Worm (Caenorhabditis elegans) whole organism, L4 larva: ENCODE data around the gene idpp-11.
A peak's percentile ranks its signal among the peaks of the same experiment; 100 is the strongest.

Source experiments
- D1046.2 ChIP-seq: fragments of 200-800 bp; sonication (Bioruptor generic); IDR thresholded peaks from 2 replicates; pipeline ENCODE4 v1.3.6; 2022; ENCODE audit warnings: missing genetic modification characterization, missing compliant biosample characterization
- R02D3.7 ChIP-seq: fragments of 150-350 bp; sonication (generic microtip); optimal IDR thresholded peaks from 3 replicates; lab custom pipeline; 2014; ENCODE audit warnings: missing biosample characterization, missing genetic modification characterization
- Y105C5A.15 ChIP-seq: fragments of 200-800 bp; sonication (Bioruptor generic); IDR thresholded peaks from 2 replicates; pipeline ENCODE4 v1.3.6; 2022; ENCODE audit warnings: missing genetic modification characterization, missing compliant biosample characterization
- Y48G9A.11 ChIP-seq: fragments of 200-800 bp; sonication (Bioruptor generic); IDR thresholded peaks from 2 replicates; pipeline ENCODE4 v1.3.6; 2022; ENCODE audit warnings: missing genetic modification reagents, missing genetic modification characterization, missing compliant biosample characterization
- ZK546.5 ChIP-seq, 2 experiments: sonication (generic microtip); optimal IDR thresholded peaks; 2 replicates each; lab custom pipeline; 2017; ENCODE audit warnings: missing biosample characterization in 2 of 2, missing genetic modification characterization in 2 of 2
- aha-1 ChIP-seq: fragments of 150-350 bp; peaks from one replicate; lab custom pipeline; 2014; ENCODE audit warnings: missing biosample characterization, missing genetic modification characterization
- arid-1 ChIP-seq: fragments of 200-800 bp; sonication (Bioruptor generic); conservative IDR thresholded peaks from 2 replicates; pipeline ENCODE4 v1.3.6; 2022; ENCODE audit warnings: missing genetic modification reagents, missing genetic modification characterization, missing compliant biosample characterization
- ceh-28 ChIP-seq: fragments of 150-350 bp; optimal IDR thresholded peaks from 2 replicates; lab custom pipeline; 2014; ENCODE audit warnings: missing biosample characterization, missing genetic modification reagents, missing genetic modification characterization
- ceh-32 ChIP-seq: sonication (generic microtip); optimal IDR thresholded peaks from 2 replicates; lab custom pipeline; 2016; ENCODE audit warnings: mild to moderate bottlenecking, missing genetic modification characterization, missing compliant biosample characterization; ENCODE audit not compliant: poor library complexity
- cey-2 ChIP-seq: sonication (generic microtip); optimal IDR thresholded peaks from 3 replicates; lab custom pipeline; 2017; ENCODE audit warnings: missing genetic modification characterization, mild to moderate bottlenecking, missing compliant biosample characterization, antibody characterized with exemption, borderline replicate concordance; ENCODE audit not compliant: insufficient read depth
- daf-12 ChIP-seq: fragments of 150-350 bp; optimal IDR thresholded peaks from 2 replicates; lab custom pipeline; 2014; ENCODE audit warnings: missing biosample characterization, missing genetic modification reagents, missing genetic modification characterization
- daf-16 ChIP-seq, 3 experiments: sonication (generic microtip); optimal IDR thresholded peaks; 2 replicates each; lab custom pipeline; 2016 to 2017; ENCODE audit warnings: missing genetic modification characterization in 3 of 3, missing genetic modification reagents in 3 of 3, mild to moderate bottlenecking in 2 of 3, missing compliant biosample characterization in 2 of 3, missing biosample characterization in 1 of 3, moderate library complexity in 1 of 3
- daf-8 ChIP-seq: fragments of 200-800 bp; sonication (Bioruptor generic); IDR thresholded peaks from 2 replicates; pipeline ENCODE4 v1.3.6; 2022; ENCODE audit warnings: missing genetic modification characterization, missing compliant biosample characterization
- dmd-9 ChIP-seq: fragments of 200-800 bp; sonication (Bioruptor generic); IDR thresholded peaks from 2 replicates; pipeline ENCODE4 v1.3.6; 2022; ENCODE audit warnings: missing genetic modification reagents, missing genetic modification characterization, missing compliant biosample characterization
- dpl-1 ChIP-seq: fragments of 150-350 bp; optimal IDR thresholded peaks from 2 replicates; lab custom pipeline; 2014; ENCODE audit warnings: missing biosample characterization, missing genetic modification reagents, missing genetic modification characterization
- duxl-1 ChIP-seq: sonication (generic microtip); optimal IDR thresholded peaks from 2 replicates; lab custom pipeline; 2016; ENCODE audit warnings: mild to moderate bottlenecking, missing genetic modification characterization, moderate library complexity, missing compliant biosample characterization; ENCODE audit not compliant: poor library complexity
- dve-1 ChIP-seq: sonication (generic microtip); optimal IDR thresholded peaks from 2 replicates; lab custom pipeline; 2017; ENCODE audit warnings: antibody characterized with exemption, mild to moderate bottlenecking, missing genetic modification characterization, missing compliant biosample characterization; ENCODE audit not compliant: insufficient read depth
- gei-8 ChIP-seq: fragments of 200-800 bp; sonication (Bioruptor generic); optimal IDR thresholded peaks from 2 replicates; lab custom pipeline; 2018; ENCODE audit warnings: mild to moderate bottlenecking, missing genetic modification characterization, missing compliant biosample characterization
- hlh-30 ChIP-seq: sonication (generic microtip); optimal IDR thresholded peaks from 2 replicates; lab custom pipeline; 2017; ENCODE audit warnings: antibody characterized with exemption, mild to moderate bottlenecking, missing genetic modification characterization, missing compliant biosample characterization; ENCODE audit not compliant: insufficient read depth
- lim-7 ChIP-seq: fragments of 200-800 bp; sonication (Bioruptor generic); IDR thresholded peaks from 2 replicates; pipeline ENCODE4 v1.3.6; 2022; ENCODE audit warnings: missing genetic modification characterization, missing compliant biosample characterization
- lin-38 ChIP-seq: fragments of 200-800 bp; sonication (Bioruptor generic); IDR thresholded peaks from 2 replicates; pipeline ENCODE4 v1.3.6; 2022; ENCODE audit warnings: missing genetic modification reagents, missing genetic modification characterization, missing compliant biosample characterization
- lsy-2 ChIP-seq, 2 experiments: fragments of 150-350 bp in 1 of 2; sonication (generic microtip) in 1 of 2; optimal IDR thresholded peaks; 2 replicates each; lab custom pipeline; 2014 to 2017; ENCODE audit warnings: missing biosample characterization in 2 of 2, missing genetic modification characterization in 2 of 2
- madf-5 ChIP-seq, 2 experiments: fragments of 200-800 bp; sonication (Bioruptor generic); IDR thresholded peaks; 2 replicates each; pipeline ENCODE4 v1.3.6; 2022; ENCODE audit warnings: missing compliant biosample characterization in 2 of 2, missing genetic modification characterization in 2 of 2
- mdl-1 ChIP-seq, 2 experiments: fragments of 150-350 bp in 1 of 2; sonication (generic microtip) in 1 of 2; optimal IDR thresholded peaks; 2 replicates each; lab custom pipeline; 2014 to 2017; ENCODE audit warnings: missing biosample characterization in 2 of 2, missing genetic modification characterization in 2 of 2
- mep-1 ChIP-seq: fragments of 150-350 bp; sonication (generic microtip); optimal IDR thresholded peaks from 3 replicates; lab custom pipeline; 2014; ENCODE audit warnings: missing biosample characterization, missing genetic modification characterization
- mes-2 ChIP-seq: sonication (generic microtip); optimal IDR thresholded peaks from 2 replicates; lab custom pipeline; 2016; ENCODE audit warnings: missing genotype, mild to moderate bottlenecking, missing genetic modification characterization, missing compliant biosample characterization; ENCODE audit not compliant: poor library complexity, severe bottlenecking
- nhr-111 ChIP-seq: fragments of 200-800 bp; sonication (Bioruptor generic); optimal IDR thresholded peaks from 2 replicates; lab custom pipeline; 2018; ENCODE audit warnings: mild to moderate bottlenecking, missing genetic modification characterization, missing compliant biosample characterization
- nhr-28 ChIP-seq: fragments of 150-350 bp; optimal IDR thresholded peaks from 2 replicates; lab custom pipeline; 2014; ENCODE audit warnings: missing biosample characterization, missing genetic modification characterization
- nhr-41 ChIP-seq: fragments of 200-800 bp; sonication (Bioruptor generic); IDR thresholded peaks from 2 replicates; pipeline ENCODE4 v1.3.6; 2022; ENCODE audit warnings: missing genetic modification reagents, missing genetic modification characterization, missing compliant biosample characterization
- nhr-42 ChIP-seq: fragments of 200-800 bp; sonication (Bioruptor generic); IDR thresholded peaks from 2 replicates; pipeline ENCODE4 v1.3.6; 2022; ENCODE audit warnings: missing genetic modification characterization, missing compliant biosample characterization
- nhr-76 ChIP-seq: fragments of 150-350 bp; optimal IDR thresholded peaks from 2 replicates; lab custom pipeline; 2014; ENCODE audit warnings: missing biosample characterization, missing genetic modification characterization
- rbr-2 ChIP-seq: sonication (generic microtip); optimal IDR thresholded peaks from 2 replicates; lab custom pipeline; 2016; ENCODE audit warnings: missing genotype, missing genetic modification characterization, missing compliant biosample characterization
- snpc-4 ChIP-seq: fragments of 150-350 bp; optimal IDR thresholded peaks from 2 replicates; lab custom pipeline; 2014; ENCODE audit warnings: missing biosample characterization, missing genetic modification characterization
- spr-1 ChIP-seq: sonication (generic microtip); optimal IDR thresholded peaks from 2 replicates; lab custom pipeline; 2016; ENCODE audit warnings: mild to moderate bottlenecking, missing genetic modification characterization, missing compliant biosample characterization
- tra-1 ChIP-seq: fragments of 200-800 bp; sonication (Bioruptor generic); IDR thresholded peaks from 2 replicates; pipeline ENCODE4 v1.3.6; 2022; ENCODE audit warnings: missing genetic modification reagents, missing genetic modification characterization, missing compliant biosample characterization
- unc-62 ChIP-seq, 3 experiments: fragments of 150-350 bp in 1 of 3; sonication (generic microtip); optimal IDR thresholded peaks in 2 of 3; peaks in 1 of 3; 1 replicate in 1 of 3; 2 replicates in 2 of 3; lab custom pipeline; 2014 to 2017; ENCODE audit warnings: missing biosample characterization in 3 of 3, missing genetic modification characterization in 3 of 3, missing genetic modification reagents in 3 of 3, missing genotype in 1 of 3
- vab-7 ChIP-seq: fragments of 200-800 bp; sonication (Bioruptor generic); IDR thresholded peaks from 2 replicates; pipeline ENCODE4 v1.3.6; 2022; ENCODE audit warnings: missing genetic modification reagents, missing genetic modification characterization, missing compliant biosample characterization
- zip-2 ChIP-seq: fragments of 150-350 bp; optimal IDR thresholded peaks from 2 replicates; lab custom pipeline; 2014; ENCODE audit warnings: missing biosample characterization, missing genetic modification characterization

idpp-11 gene

ce11 chrX:7842241-7842640 is at the start of gene idpp-11:
idpp-11 (plus strand) TSS chrX:7842541.
- TF ChIP-seq nhr-111 (GFP tag; lab: Kevin White, UChicago) (no peak), tra-1 (no peak), ZK546.5 (tag; optimal IDR thresholded peaks at IDR 0.05; lab: Kevin White, UChicago) (no peak), nhr-41 (GFP tag; lab: Robert Waterston, UW) (no peak), lsy-2 (tag; optimal IDR thresholded peaks at IDR 0.05; lab: Kevin White, UChicago) (no peak), dmd-9 (GFP tag; lab: Robert Waterston, UW) (no peak), arid-1 (GFP tag; lab: Robert Waterston, UW) (no peak), dpl-1 (GFP tag; lab: Kevin White, UChicago) (no peak), daf-8 (no peak), lin-38 (GFP tag; lab: Robert Waterston, UW) (no peak), nhr-28 (no peak), R02D3.7 (tag; lab: Kevin White, UChicago) (no peak), D1046.2 (no peak), zip-2 (tag; lab: Kevin White, UChicago) (no peak), vab-7 (GFP tag; lab: Robert Waterston, UW) (no peak), nhr-76 (tag; lab: Kevin White, UChicago) (no peak), ceh-32 (tag; lab: Kevin White, UChicago) (no peak), madf-5 (GFP tag; IDR thresholded peaks at IDR 0.05; lab: Robert Waterston, UW) (no peak), nhr-42 (GFP tag; lab: Robert Waterston, UW) (no peak)

ce11 chrX:7793377-7794041 is 48.8 kb upstream of the idpp-11 start, which contains the start of gene ZK154.6:
ZK154.6 (minus strand) TSS chrX:7793563.
- TF ChIP-seq spr-1: no peak
- no peak for TF ChIP-seq daf-12 (tag; lab: Kevin White, UChicago)
- no peak for TF ChIP-seq tra-1
- TF ChIP-seq Y48G9A.11 (GFP tag; lab: Robert Waterston, UW): no peak
- TF ChIP-seq hlh-30 (tag; lab: Kevin White, UChicago): peak; percentile 79
- TF ChIP-seq unc-62 (GFP tag; optimal IDR thresholded peaks at IDR 0.05 in 1 of 2; lab: Kevin White, UChicago): peak in 1 of 2 experiments; percentile 54
- no peak for TF ChIP-seq unc-62 (tag; optimal IDR thresholded peaks at IDR 0.05; lab: Kevin White, UChicago)
- TF ChIP-seq ceh-28 (tag; lab: Kevin White, UChicago): peak; percentile 82
- TF ChIP-seq mdl-1 (tag; optimal IDR thresholded peaks at IDR 0.05; lab: Kevin White, UChicago): peak; percentile 80 to 86
- TF ChIP-seq rbr-2 (tag; lab: Kevin White, UChicago): peak; percentile 8
- TF ChIP-seq mes-2 (tag; lab: Kevin White, UChicago): peak; percentile 54
- TF ChIP-seq daf-16 (GFP tag; optimal IDR thresholded peaks at IDR 0.05; lab: Kevin White, UChicago): no peak
- TF ChIP-seq daf-16 (tag; optimal IDR thresholded peaks at IDR 0.05; lab: Kevin White, UChicago): peak; percentile 32
- no peak for TF ChIP-seq lim-7 (GFP tag; lab: Robert Waterston, UW)
- TF ChIP-seq gei-8: no peak
- no peak for TF ChIP-seq mep-1 (tag; lab: Kevin White, UChicago)
- TF ChIP-seq dve-1 (tag; lab: Kevin White, UChicago): peak; percentile 13
- TF ChIP-seq duxl-1 (tag; lab: Kevin White, UChicago): no peak
- TF ChIP-seq nhr-28: no peak
- TF ChIP-seq madf-5 (GFP tag; IDR thresholded peaks at IDR 0.05; lab: Robert Waterston, UW): 0 out of 4 replicates have a peak, but pooled peaks of 1 of the 2 experiments have one; percentile 18
- TF ChIP-seq Y105C5A.15 (GFP tag; lab: Robert Waterston, UW): no peak
- TF ChIP-seq snpc-4 (tag; lab: Kevin White, UChicago): no peak
- peak in 1 of 2 experiments; percentile 39 for TF ChIP-seq lsy-2 (tag; optimal IDR thresholded peaks at IDR 0.05; lab: Kevin White, UChicago)
- no peak for TF ChIP-seq cey-2 (tag; lab: Kevin White, UChicago)
- TF ChIP-seq aha-1 (tag; lab: Kevin White, UChicago): peak; percentile 66
- TF ChIP-seq, all 104 proteins: peak for 11
